Fruit fly (Drosophila melanogaster) whole organism, embryonic: ENCODE results near the gene galectin.

Experiments
- Ada2b ChIP-seq: fragments of 200-800 bp; sonication (Bioruptor generic); IDR thresholded peaks from 2 replicates; pipeline ENCODE4 v1.3.6; 2022; ENCODE audit warnings: missing biosample characterization, missing genetic modification characterization
- BtbVII ChIP-seq: fragments of 200-800 bp; sonication (Bioruptor generic); optimal IDR thresholded peaks from 3 replicates; lab custom pipeline; 2017; ENCODE audit warnings: missing biosample characterization, mild to moderate bottlenecking, missing genetic modification characterization
- CG10147 ChIP-seq: fragments of 200-800 bp; sonication (Bioruptor generic); optimal IDR thresholded peaks from 2 replicates; lab custom pipeline; 2019; ENCODE audit warnings: missing biosample characterization, mild to moderate bottlenecking, missing genetic modification characterization, moderate library complexity
- CG10543 ChIP-seq: fragments of 200-800 bp; sonication (Bioruptor generic); optimal IDR thresholded peaks from 3 replicates; lab custom pipeline; 2017; ENCODE audit warnings: missing biosample characterization, mild to moderate bottlenecking, missing genetic modification characterization, moderate library complexity
- CG10959 ChIP-seq: fragments of 200-800 bp; sonication (Bioruptor generic); IDR thresholded peaks from 2 replicates; pipeline ENCODE4 v1.3.6; 2022; ENCODE audit warnings: missing biosample characterization, missing genetic modification characterization
- CG11504 ChIP-seq: fragments of 200-800 bp; sonication (Bioruptor generic); optimal IDR thresholded peaks from 3 replicates; lab custom pipeline; 2019; ENCODE audit warnings: missing biosample characterization, mild to moderate bottlenecking, missing genetic modification characterization, moderate library complexity
- CG12236 ChIP-seq: fragments of 200-800 bp; sonication (Bioruptor generic); optimal IDR thresholded peaks from 2 replicates; lab custom pipeline; 2016; ENCODE audit warnings: missing biosample characterization, missing genetic modification characterization
- CG13296 ChIP-seq: fragments of 200-800 bp; sonication (Bioruptor generic); optimal IDR thresholded peaks from 3 replicates; lab custom pipeline; 2018; ENCODE audit warnings: missing biosample characterization, mild to moderate bottlenecking, missing genetic modification characterization
- CG13894 ChIP-seq: fragments of 200-800 bp; sonication (Bioruptor generic); optimal IDR thresholded peaks from 3 replicates; lab custom pipeline; 2018; ENCODE audit warnings: missing biosample characterization, mild to moderate bottlenecking, missing genetic modification characterization, moderate library complexity
- CG17912 ChIP-seq: fragments of 200-800 bp; sonication (Bioruptor generic); optimal IDR thresholded peaks from 2 replicates; lab custom pipeline; 2018; ENCODE audit warnings: missing biosample characterization, mild to moderate bottlenecking, missing genetic modification characterization
- CG2120 ChIP-seq: fragments of 200-800 bp; sonication (Bioruptor generic); optimal IDR thresholded peaks from 3 replicates; lab custom pipeline; 2016; ENCODE audit warnings: missing biosample characterization, missing genetic modification characterization
- CG32532 ChIP-seq: fragments of 200-800 bp; sonication (Bioruptor generic); IDR thresholded peaks from 2 replicates; pipeline ENCODE4 v1.3.6; 2022; ENCODE audit warnings: missing biosample characterization, missing genetic modification characterization
- CG34376 ChIP-seq: fragments of 200-800 bp; sonication (Bioruptor generic); optimal IDR thresholded peaks from 2 replicates; lab custom pipeline; 2018; ENCODE audit warnings: missing biosample characterization, mild to moderate bottlenecking, missing genetic modification characterization
- CG4404 ChIP-seq: fragments of 200-800 bp; sonication (Bioruptor generic); IDR thresholded peaks from 2 replicates; pipeline ENCODE4 v1.3.6; 2022; ENCODE audit warnings: missing biosample characterization, missing genetic modification characterization
- CG5180 ChIP-seq: fragments of 200-800 bp; sonication (Bioruptor generic); optimal IDR thresholded peaks from 3 replicates; lab custom pipeline; 2017; ENCODE audit warnings: missing biosample characterization, missing genetic modification characterization, mild to moderate bottlenecking, moderate library complexity, missing genetic modification reagents
- CG6654 ChIP-seq: fragments of 200-800 bp; sonication (Bioruptor generic); optimal IDR thresholded peaks from 2 replicates; lab custom pipeline; 2017; ENCODE audit warnings: missing biosample characterization, mild to moderate bottlenecking, missing genetic modification characterization
- CG8290 ChIP-seq, 3 experiments: fragments of 200-800 bp; sonication (Bioruptor generic); optimal IDR thresholded peaks; 2 replicates each; lab custom pipeline; 2016 to 2019; ENCODE audit warnings: missing biosample characterization in 3 of 3, missing genetic modification characterization in 3 of 3, mild to moderate bottlenecking in 2 of 3, moderate library complexity in 1 of 3
- Dip2 ChIP-seq: fragments of 200-800 bp; sonication (Bioruptor generic); IDR thresholded peaks from 2 replicates; pipeline ENCODE4 v1.3.6; 2022; ENCODE audit warnings: missing biosample characterization, missing genetic modification characterization
- ERR ChIP-seq: fragments of 200-800 bp; sonication (Bioruptor generic); optimal IDR thresholded peaks from 2 replicates; lab custom pipeline; 2016; ENCODE audit warnings: missing biosample characterization, missing genetic modification characterization
- Fer1 ChIP-seq: fragments of 200-800 bp; sonication (Bioruptor generic); optimal IDR thresholded peaks from 2 replicates; lab custom pipeline; 2017; ENCODE audit warnings: missing biosample characterization, mild to moderate bottlenecking, missing genetic modification characterization
- Kr ChIP-seq: fragments of 200-800 bp; sonication (Bioruptor generic); optimal IDR thresholded peaks from 2 replicates; lab custom pipeline; 2017; ENCODE audit warnings: missing biosample characterization, mild to moderate bottlenecking, missing genetic modification characterization
- Med ChIP-seq: fragments of 200-800 bp; sonication (Bioruptor generic); peaks from one replicate; lab custom pipeline; 2016; ENCODE audit warnings: missing biosample characterization, missing genetic modification characterization, mild to moderate bottlenecking, inconsistent platforms, moderate library complexity
- Myb ChIP-seq: fragments of 200-800 bp; sonication (Bioruptor generic); optimal IDR thresholded peaks from 2 replicates; lab custom pipeline; 2016; ENCODE audit warnings: missing biosample characterization, missing genetic modification characterization
- NC2β ChIP-seq: fragments of 200-800 bp; sonication (Bioruptor generic); optimal IDR thresholded peaks from 2 replicates; lab custom pipeline; 2016; ENCODE audit warnings: missing biosample characterization, missing genetic modification characterization
- Rfx ChIP-seq: fragments of 200-800 bp; sonication (Bioruptor generic); IDR thresholded peaks from 2 replicates; pipeline ENCODE4 v1.3.6; 2022; ENCODE audit warnings: missing biosample characterization, missing genetic modification characterization
- Stat92E ChIP-seq, 3 experiments: fragments of >200 bp in 2 of 3; fragments of 200-800 bp in 1 of 3; sonication (Bioruptor generic) in 1 of 3; optimal IDR thresholded peaks; 2 replicates each; lab custom pipeline; 2017 to 2019; ENCODE audit warnings: missing biosample characterization in 3 of 3, missing genetic modification characterization in 3 of 3, mild to moderate bottlenecking in 1 of 3, moderate library complexity in 1 of 3
- abd-A ChIP-seq: fragments of 200-800 bp; sonication (Bioruptor generic); optimal IDR thresholded peaks from 3 replicates; lab custom pipeline; 2019; ENCODE audit warnings: missing biosample characterization, mild to moderate bottlenecking, missing genetic modification characterization, moderate library complexity
- btn ChIP-seq: fragments of 200-800 bp; sonication (Bioruptor generic); optimal IDR thresholded peaks from 2 replicates; lab custom pipeline; 2016; ENCODE audit warnings: missing biosample characterization, missing genetic modification characterization
- chinmo ChIP-seq: fragments of 200-800 bp; sonication (Bioruptor generic); IDR thresholded peaks from 4 replicates; pipeline ENCODE4 v1.3.6; 2022; ENCODE audit warnings: missing biosample characterization, missing genetic modification characterization; ENCODE audit not compliant: partially characterized antibody
- crp ChIP-seq, 2 experiments: fragments of 200-800 bp; sonication (Bioruptor generic); optimal IDR thresholded peaks; 2 replicates in 1 of 2; 3 replicates in 1 of 2; lab custom pipeline; 2017; ENCODE audit warnings: missing biosample characterization in 2 of 2, missing genetic modification characterization in 2 of 2, mild to moderate bottlenecking in 1 of 2, moderate library complexity in 1 of 2
- cwo ChIP-seq: fragments of 200-800 bp; sonication (Bioruptor generic); optimal IDR thresholded peaks from 3 replicates; lab custom pipeline; 2017; ENCODE audit warnings: missing biosample characterization, missing genetic modification characterization, mild to moderate bottlenecking, moderate library complexity, missing genetic modification reagents
- eve ChIP-seq, 2 experiments: fragments of >200 bp; optimal IDR thresholded peaks; 2 replicates each; lab custom pipeline; 2017; ENCODE audit warnings: missing biosample characterization in 2 of 2, missing genetic modification characterization in 2 of 2
- ftz-f1 ChIP-seq: fragments of 200-800 bp; sonication (Bioruptor generic); optimal IDR thresholded peaks from 2 replicates; lab custom pipeline; 2016; ENCODE audit warnings: missing biosample characterization, missing genetic modification characterization
- gce ChIP-seq: fragments of 200-800 bp; sonication (Bioruptor generic); IDR thresholded peaks from 3 replicates; pipeline ENCODE4 v1.3.6; 2022; ENCODE audit warnings: missing biosample characterization, missing genetic modification characterization
- ind ChIP-seq: fragments of 200-800 bp; sonication (Bioruptor generic); optimal IDR thresholded peaks from 3 replicates; lab custom pipeline; 2016; ENCODE audit warnings: missing biosample characterization, missing genetic modification characterization
- lab ChIP-seq: fragments of 200-800 bp; sonication (Bioruptor generic); optimal IDR thresholded peaks from 3 replicates; lab custom pipeline; 2017; ENCODE audit warnings: missing biosample characterization, missing genetic modification characterization, mild to moderate bottlenecking, moderate library complexity, missing genetic modification reagents
- nmo ChIP-seq: fragments of 200-800 bp; sonication (Bioruptor generic); optimal IDR thresholded peaks from 2 replicates; lab custom pipeline; 2018; ENCODE audit warnings: missing biosample characterization, mild to moderate bottlenecking, missing genetic modification characterization, moderate library complexity
- oc ChIP-seq: fragments of 200-800 bp; sonication (Bioruptor generic); optimal IDR thresholded peaks from 2 replicates; lab custom pipeline; 2018; ENCODE audit warnings: missing biosample characterization, mild to moderate bottlenecking, missing genetic modification characterization, moderate library complexity
- peb ChIP-seq: fragments of 200-800 bp; sonication (Bioruptor generic); IDR thresholded peaks from 2 replicates; pipeline ENCODE4 v1.3.6; 2022; ENCODE audit warnings: missing biosample characterization, missing genetic modification characterization
- pho ChIP-seq: fragments of 200-800 bp; sonication (Bioruptor generic); optimal IDR thresholded peaks from 2 replicates; lab custom pipeline; 2016; ENCODE audit warnings: missing biosample characterization, missing genetic modification characterization
- row ChIP-seq: fragments of 200-800 bp; sonication (Bioruptor generic); IDR thresholded peaks from 3 replicates; pipeline ENCODE4 v1.3.6; 2022; ENCODE audit warnings: missing biosample characterization, missing genetic modification characterization
- sd ChIP-seq: fragments of 200-800 bp; sonication (Bioruptor generic); optimal IDR thresholded peaks from 3 replicates; lab custom pipeline; 2018; ENCODE audit warnings: missing biosample characterization, mild to moderate bottlenecking, missing genetic modification characterization, moderate library complexity
- sens ChIP-seq: fragments of 200-800 bp; sonication (Bioruptor generic); peaks from one replicate; lab custom pipeline; 2016; ENCODE audit warnings: missing biosample characterization, missing genetic modification characterization
- sug ChIP-seq: fragments of 200-800 bp; optimal IDR thresholded peaks from 2 replicates; lab custom pipeline; 2019; ENCODE audit warnings: missing biosample characterization, mild to moderate bottlenecking, missing genetic modification characterization, moderate library complexity
- tgo ChIP-seq: fragments of 200-800 bp; sonication (Bioruptor generic); IDR thresholded peaks from 3 replicates; pipeline ENCODE4 v1.3.6; 2022; ENCODE audit warnings: missing biosample characterization, missing genetic modification characterization

The galectin gene

DNA sequence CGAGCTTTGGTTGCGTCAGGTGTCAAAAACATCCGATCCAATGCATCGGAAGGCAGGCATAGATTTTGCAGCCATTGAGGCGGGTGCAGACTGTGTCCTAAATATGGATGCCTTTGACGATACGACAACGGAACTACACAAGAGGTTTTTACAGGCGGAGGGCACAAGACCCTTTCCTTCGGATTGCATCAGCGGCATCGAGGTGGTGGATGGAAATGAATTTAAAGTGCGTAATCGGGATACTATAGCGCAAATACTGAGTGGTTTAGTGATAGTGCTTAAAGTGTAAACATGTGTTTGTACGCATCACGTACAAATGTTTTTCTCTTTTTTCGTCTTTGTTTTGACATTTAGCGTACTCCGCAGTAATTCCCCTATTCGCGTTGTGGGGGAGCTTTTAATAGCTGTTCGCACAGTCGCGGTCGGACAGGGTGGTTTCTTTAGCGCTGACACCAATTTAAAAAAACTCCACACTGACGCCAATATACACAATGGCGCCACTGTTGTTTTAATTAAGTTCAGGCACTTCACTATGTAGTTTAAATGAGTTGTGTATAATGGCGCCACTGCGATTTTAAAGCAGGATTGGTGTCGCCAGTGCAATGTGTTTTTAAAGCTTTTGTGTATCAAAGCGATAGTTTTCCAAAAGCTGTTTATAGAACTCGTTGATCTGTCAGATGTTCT is 1.3 kb downstream of the galectin start (continued):
- TF ChIP-seq peb (GFP tag; lab: Robert Waterston, UW) (0 out of 2 replicates have a peak, but pooled peaks have one; percentile 6), CG10543 (no peak), ERR (GFP tag; lab: Kevin White, UChicago) (no peak), ftz-f1 (GFP tag; lab: Kevin White, UChicago) (no peak), Myb (GFP tag; lab: Kevin White, UChicago) (peak; percentile 42), CG10147 (GFP tag; lab: Kevin White, UChicago) (peak; percentile 8), pho (GFP tag; lab: Kevin White, UChicago) (peak; percentile 0), ind (GFP tag; lab: Kevin White, UChicago) (peak; percentile 33), Dip2 (GFP tag; lab: Robert Waterston, UW) (no peak), CG8290 (GFP tag; optimal IDR thresholded peaks at IDR 0.05; lab: Kevin White, UChicago) (peak; percentile 91), CG8290 (tag; optimal IDR thresholded peaks at IDR 0.05; lab: Kevin White, UChicago) (peak in 1 of 2 experiments; percentile 79), gce (GFP tag; lab: Robert Waterston, UW) (no peak), row (GFP tag; lab: Robert Waterston, UW) (no peak; the same call in 2 of the 3 replicates), tgo (GFP tag; lab: Robert Waterston, UW) (no peak), Ada2b (GFP tag; lab: Robert Waterston, UW) (no peak), CG34376 (peak; percentile 4), oc (tag; lab: Kevin White, UChicago) (no peak), CG17912 (peak; percentile 78), CG11504 (tag; lab: Kevin White, UChicago) (peak; percentile 47), CG6654 (GFP tag; lab: Kevin White, UChicago) (no peak), sug (peak; percentile 46), Stat92E (GFP tag; optimal IDR thresholded peaks at IDR 0.05; lab: Kevin White, UChicago) (no peak), CG12236 (GFP tag; lab: Kevin White, UChicago) (no peak), CG32532 (GFP tag; lab: Robert Waterston, UW) (peak; percentile 82; the same call in 1 of the 2 replicates), NC2β (GFP tag; lab: Kevin White, UChicago) (no peak), btn (GFP tag; lab: Kevin White, UChicago) (no peak), nmo (no peak), Kr (GFP tag; lab: Kevin White, UChicago) (no peak)

DNA sequence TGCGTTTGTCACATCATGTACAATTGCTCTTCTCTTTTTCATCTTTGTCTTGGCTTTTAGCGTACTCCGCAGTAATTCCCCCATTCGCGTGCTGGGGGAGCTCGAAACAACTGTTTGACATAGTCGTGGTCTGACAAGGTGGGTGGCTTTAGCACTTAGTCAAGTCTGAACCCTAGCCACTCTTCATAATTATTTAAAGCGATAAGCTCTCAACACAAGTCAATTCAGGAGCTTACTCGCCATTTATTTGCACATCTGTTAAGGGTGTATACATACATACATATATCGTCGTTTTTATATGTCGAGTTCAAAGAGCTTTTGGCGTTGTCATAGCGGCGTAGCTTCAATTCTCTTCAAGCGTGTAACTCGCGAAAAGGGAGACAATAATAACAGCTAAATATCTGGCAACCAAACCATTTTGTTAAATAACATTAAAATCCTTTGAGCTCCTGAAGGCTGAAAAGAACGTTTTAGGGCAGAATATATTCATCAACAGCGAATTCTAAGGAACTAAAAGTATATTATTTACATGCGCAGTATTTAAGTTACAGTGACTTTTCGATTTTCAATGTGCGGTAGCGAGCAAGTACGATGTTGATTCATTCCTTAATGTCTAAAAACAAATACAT is 2.3 kb downstream of the galectin start:
- TF ChIP-seq Fer1 (GFP tag; lab: Kevin White, UChicago) (peak; percentile 8), Ada2b (GFP tag; lab: Robert Waterston, UW) (no peak), eve (GFP tag; optimal IDR thresholded peaks at IDR 0.05; lab: Kevin White, UChicago) (peak in 1 of 2 experiments; percentile 26), CG13894 (tag; lab: Kevin White, UChicago) (peak; percentile 59), cwo (GFP tag; lab: Kevin White, UChicago) (peak; percentile 9), CG4404 (GFP tag; lab: Robert Waterston, UW) (no peak), lab (peak; percentile 12), sd (tag; lab: Kevin White, UChicago) (no peak), CG2120 (peak; percentile 18), BtbVII (GFP tag; lab: Kevin White, UChicago) (peak; percentile 7), CG10959 (GFP tag; lab: Robert Waterston, UW) (no peak), crp (GFP tag; optimal IDR thresholded peaks at IDR 0.05; lab: Kevin White, UChicago) (peak in 1 of 2 experiments; percentile 54), Rfx (GFP tag; lab: Robert Waterston, UW) (peak; percentile 25; the same call in 1 of the 2 replicates), abd-A (peak; percentile 18), CG13296 (GFP tag; lab: Kevin White, UChicago) (peak; percentile 11), chinmo (GFP tag; lab: Robert Waterston, UW) (0 out of 4 replicates have a peak, but pooled peaks have one; percentile 37), Med (GFP tag; lab: Kevin White, UChicago) (peak; percentile 42), sens (GFP tag; lab: Kevin White, UChicago) (peak; percentile 25), CG5180 (GFP tag; lab: Kevin White, UChicago) (peak; percentile 2)
